Fruit fly (Drosophila melanogaster) whole organism, embryonic: ENCODE measurements around the gene orb.
A peak's percentile ranks its signal among the peaks of the same experiment; 100 is the strongest.

Source experiments
- Aef1 ChIP-seq: fragments of 200-800 bp; sonication (Bioruptor generic); IDR thresholded peaks from 3 replicates; pipeline ENCODE4 v1.3.6; 2022; ENCODE audit warnings: missing biosample characterization, missing genetic modification characterization
- Atf-2 ChIP-seq: fragments of 200-800 bp; sonication (Bioruptor generic); optimal IDR thresholded peaks from 2 replicates; lab custom pipeline; 2016; ENCODE audit warnings: missing biosample characterization, missing genetic modification characterization
- B-H2 ChIP-seq: fragments of 200-800 bp; sonication (Bioruptor generic); optimal IDR thresholded peaks from 2 replicates; lab custom pipeline; 2018; ENCODE audit warnings: missing biosample characterization, mild to moderate bottlenecking, missing genetic modification characterization
- CG11085 ChIP-seq: fragments of 200-800 bp; sonication (Bioruptor generic); IDR thresholded peaks from 2 replicates; pipeline ENCODE4 v1.3.6; 2022; ENCODE audit warnings: missing biosample characterization, missing genetic modification characterization
- CG11456 ChIP-seq: fragments of 200-800 bp; sonication (Bioruptor generic); IDR thresholded peaks from 3 replicates; pipeline ENCODE4 v1.3.6; 2022; ENCODE audit warnings: missing biosample characterization, missing genetic modification characterization
- CG11695 ChIP-seq: fragments of 200-800 bp; sonication (Bioruptor generic); IDR thresholded peaks from 3 replicates; pipeline ENCODE4 v1.3.6; 2022; ENCODE audit warnings: missing biosample characterization, missing genetic modification characterization
- CG12236 ChIP-seq: fragments of 200-800 bp; sonication (Bioruptor generic); optimal IDR thresholded peaks from 2 replicates; lab custom pipeline; 2016; ENCODE audit warnings: missing biosample characterization, missing genetic modification characterization
- CG13624 ChIP-seq: fragments of 200-800 bp; sonication (Bioruptor generic); optimal IDR thresholded peaks from 2 replicates; lab custom pipeline; 2016; ENCODE audit warnings: missing biosample characterization, missing genetic modification characterization
- CG15696 ChIP-seq: fragments of 200-800 bp; sonication (Bioruptor generic); optimal IDR thresholded peaks from 2 replicates; lab custom pipeline; 2019; ENCODE audit warnings: missing biosample characterization, mild to moderate bottlenecking, missing genetic modification characterization, moderate library complexity
- CG17186 ChIP-seq: fragments of 200-800 bp; sonication (Bioruptor generic); optimal IDR thresholded peaks from 3 replicates; lab custom pipeline; 2017; ENCODE audit warnings: missing biosample characterization, missing genetic modification reagents, missing genetic modification characterization
- CG17802 ChIP-seq: fragments of 200-800 bp; sonication (Bioruptor generic); optimal IDR thresholded peaks from 2 replicates; lab custom pipeline; 2018; ENCODE audit warnings: missing biosample characterization, mild to moderate bottlenecking, missing genetic modification characterization, moderate library complexity
- CG18262 ChIP-seq: fragments of 200-800 bp; optimal IDR thresholded peaks from 3 replicates; lab custom pipeline; 2019; ENCODE audit warnings: missing biosample characterization, mild to moderate bottlenecking, missing genetic modification characterization, moderate library complexity
- CG33213 ChIP-seq: fragments of 200-800 bp; sonication (Bioruptor generic); optimal IDR thresholded peaks from 3 replicates; lab custom pipeline; 2016; ENCODE audit warnings: missing biosample characterization, missing genetic modification characterization
- CG33557 ChIP-seq: fragments of 200-800 bp; sonication (Bioruptor generic); optimal IDR thresholded peaks from 2 replicates; lab custom pipeline; 2019; ENCODE audit warnings: missing biosample characterization, mild to moderate bottlenecking, missing genetic modification characterization, moderate library complexity
- CG34224 ChIP-seq: fragments of 200-800 bp; sonication (Bioruptor generic); IDR thresholded peaks from 3 replicates; pipeline ENCODE4 v1.3.6; 2022; ENCODE audit warnings: missing biosample characterization, missing genetic modification characterization; ENCODE audit not compliant: partially characterized antibody
- CG4730 ChIP-seq: fragments of 200-800 bp; sonication (Bioruptor generic); IDR thresholded peaks from 2 replicates; pipeline ENCODE4 v1.3.6; 2022; ENCODE audit warnings: missing biosample characterization, missing genetic modification characterization
- CG5245 ChIP-seq: fragments of 200-800 bp; sonication (Bioruptor generic); optimal IDR thresholded peaks from 3 replicates; lab custom pipeline; 2016; ENCODE audit warnings: missing biosample characterization, missing genetic modification characterization
- CG6254 ChIP-seq: fragments of 200-800 bp; sonication (Bioruptor generic); optimal IDR thresholded peaks from 3 replicates; lab custom pipeline; 2017; ENCODE audit warnings: mild to moderate bottlenecking, missing biosample characterization, missing genetic modification reagents, missing genetic modification characterization
- CG7372 ChIP-seq: fragments of 200-800 bp; sonication (Bioruptor generic); IDR thresholded peaks from 2 replicates; pipeline ENCODE4 v1.3.6; 2022; ENCODE audit warnings: missing biosample characterization, missing genetic modification characterization
- D19A ChIP-seq: fragments of 200-800 bp; optimal IDR thresholded peaks from 3 replicates; lab custom pipeline; 2019; ENCODE audit warnings: missing biosample characterization, mild to moderate bottlenecking, missing genetic modification characterization, moderate library complexity
- Doc3 ChIP-seq: fragments of 200-800 bp; sonication (Bioruptor generic); IDR thresholded peaks from 3 replicates; pipeline ENCODE4 v1.3.6; 2022; ENCODE audit warnings: missing biosample characterization, missing genetic modification characterization; ENCODE audit not compliant: partially characterized antibody
- Fer1 ChIP-seq: fragments of 200-800 bp; sonication (Bioruptor generic); optimal IDR thresholded peaks from 2 replicates; lab custom pipeline; 2017; ENCODE audit warnings: missing biosample characterization, mild to moderate bottlenecking, missing genetic modification characterization
- Hand ChIP-seq: fragments of 200-800 bp; sonication (Bioruptor generic); optimal IDR thresholded peaks from 2 replicates; lab custom pipeline; 2017; ENCODE audit warnings: mild to moderate bottlenecking, missing biosample characterization, missing genetic modification reagents, missing genetic modification characterization
- Nf-YC ChIP-seq: fragments of 200-800 bp; optimal IDR thresholded peaks from 3 replicates; lab custom pipeline; 2019; ENCODE audit warnings: missing biosample characterization, mild to moderate bottlenecking, missing genetic modification characterization, moderate library complexity
- Ptx1 ChIP-seq: fragments of 200-800 bp; sonication (Bioruptor generic); IDR thresholded peaks from 2 replicates; pipeline ENCODE4 v1.3.6; 2022; ENCODE audit warnings: missing biosample characterization, missing genetic modification characterization
- Stat92E ChIP-seq, 3 experiments: fragments of >200 bp in 2 of 3; fragments of 200-800 bp in 1 of 3; sonication (Bioruptor generic) in 1 of 3; optimal IDR thresholded peaks; 2 replicates each; lab custom pipeline; 2017 to 2019; ENCODE audit warnings: missing biosample characterization in 3 of 3, missing genetic modification characterization in 3 of 3, mild to moderate bottlenecking in 1 of 3, moderate library complexity in 1 of 3
- TFAM ChIP-seq: fragments of 200-800 bp; sonication (Bioruptor generic); optimal IDR thresholded peaks from 2 replicates; lab custom pipeline; 2017; ENCODE audit warnings: missing biosample characterization, missing genetic modification characterization, inconsistent platforms
- ara ChIP-seq: fragments of 200-800 bp; sonication (Bioruptor generic); IDR thresholded peaks from 2 replicates; pipeline ENCODE4 v1.3.6; 2022; ENCODE audit warnings: missing biosample characterization, missing genetic modification characterization
- br ChIP-seq: fragments of >200 bp; optimal IDR thresholded peaks from 2 replicates; lab custom pipeline; 2017
- bsh ChIP-seq, 2 experiments: fragments of 200-800 bp; sonication (Bioruptor generic); optimal IDR thresholded peaks; 2 replicates each; lab custom pipeline; 2017 to 2018; ENCODE audit warnings: mild to moderate bottlenecking in 2 of 2, missing biosample characterization in 2 of 2, missing genetic modification characterization in 2 of 2, moderate library complexity in 1 of 2
- chn ChIP-seq: fragments of 200-800 bp; sonication (Bioruptor generic); optimal IDR thresholded peaks from 2 replicates; lab custom pipeline; 2016; ENCODE audit warnings: missing biosample characterization, missing genetic modification characterization
- dan ChIP-seq: fragments of 200-800 bp; sonication (Bioruptor generic); IDR thresholded peaks from 2 replicates; pipeline ENCODE4 v1.3.6; 2022; ENCODE audit warnings: missing biosample characterization, missing genetic modification characterization
- dpn ChIP-seq, 2 experiments: fragments of 200-800 bp; sonication (Bioruptor generic); optimal IDR thresholded peaks; 3 replicates each; lab custom pipeline; 2016; ENCODE audit warnings: missing biosample characterization in 2 of 2, missing genetic modification characterization in 2 of 2
- en ChIP-seq: fragments of 200-800 bp; sonication (Bioruptor generic); optimal IDR thresholded peaks from 2 replicates; lab custom pipeline; 2016; ENCODE audit warnings: missing biosample characterization, missing genetic modification characterization
- eve ChIP-seq, 2 experiments: fragments of >200 bp; optimal IDR thresholded peaks; 2 replicates each; lab custom pipeline; 2017; ENCODE audit warnings: missing biosample characterization in 2 of 2, missing genetic modification characterization in 2 of 2
- ftz-f1 ChIP-seq: fragments of 200-800 bp; sonication (Bioruptor generic); optimal IDR thresholded peaks from 2 replicates; lab custom pipeline; 2016; ENCODE audit warnings: missing biosample characterization, missing genetic modification characterization
- h ChIP-seq: fragments of >200 bp; optimal IDR thresholded peaks from 2 replicates; lab custom pipeline; 2017
- insv ChIP-seq, 2 experiments: fragments of 200-800 bp; sonication (Bioruptor generic); optimal IDR thresholded peaks; 3 replicates each; lab custom pipeline; 2016 to 2018; ENCODE audit warnings: missing biosample characterization in 2 of 2, missing genetic modification characterization in 2 of 2
- kni ChIP-seq: fragments of 200-800 bp; sonication (Bioruptor generic); optimal IDR thresholded peaks from 3 replicates; lab custom pipeline; 2017; ENCODE audit warnings: mild to moderate bottlenecking, missing biosample characterization, missing genetic modification reagents, missing genetic modification characterization
- knrl ChIP-seq: fragments of 200-800 bp; sonication (Bioruptor generic); IDR thresholded peaks from 3 replicates; pipeline ENCODE4 v1.3.6; 2022; ENCODE audit warnings: missing biosample characterization, missing genetic modification characterization; ENCODE audit not compliant: partially characterized antibody
- lbe ChIP-seq: fragments of 200-800 bp; sonication (Bioruptor generic); optimal IDR thresholded peaks from 2 replicates; lab custom pipeline; 2016; ENCODE audit warnings: missing biosample characterization, mild to moderate bottlenecking, missing genetic modification characterization
- pan ChIP-seq, 4 experiments: fragments of >200 bp in 3 of 4; fragments of 200-800 bp in 1 of 4; sonication (Bioruptor generic) in 1 of 4; optimal IDR thresholded peaks in 3 of 4; IDR thresholded peaks in 1 of 4; 2 replicates each; pipeline versions ENCODE4 v1.3.6 to Lab custom; 2017 to 2022; ENCODE audit warnings: missing biosample characterization in 2 of 4, missing genetic modification characterization in 2 of 4, mixed read lengths in 1 of 4
- schlank ChIP-seq: fragments of 200-800 bp; sonication (Bioruptor generic); optimal IDR thresholded peaks from 2 replicates; lab custom pipeline; 2018; ENCODE audit warnings: missing biosample characterization, mild to moderate bottlenecking, missing genetic modification characterization
- scrt ChIP-seq: fragments of 200-800 bp; sonication (Bioruptor generic); optimal IDR thresholded peaks from 2 replicates; lab custom pipeline; 2018; ENCODE audit warnings: missing biosample characterization, mild to moderate bottlenecking, missing genetic modification characterization, moderate library complexity
- sens ChIP-seq: fragments of 200-800 bp; sonication (Bioruptor generic); peaks from one replicate; lab custom pipeline; 2016; ENCODE audit warnings: missing biosample characterization, missing genetic modification characterization
- shn ChIP-seq: fragments of 200-800 bp; sonication (Bioruptor generic); optimal IDR thresholded peaks from 3 replicates; lab custom pipeline; 2016; ENCODE audit warnings: missing biosample characterization, missing genetic modification characterization
- tx ChIP-seq: fragments of 200-800 bp; sonication (Bioruptor generic); optimal IDR thresholded peaks from 2 replicates; lab custom pipeline; 2016; ENCODE audit warnings: missing biosample characterization, missing genetic modification characterization
- usp ChIP-seq: fragments of >200 bp; optimal IDR thresholded peaks from 2 replicates; lab custom pipeline; 2017; ENCODE audit warnings: missing biosample characterization, missing genetic modification characterization
- wor ChIP-seq: fragments of 200-800 bp; sonication (Bioruptor generic); IDR thresholded peaks from 2 replicates; pipeline ENCODE4 v1.3.6; 2022; ENCODE audit warnings: missing biosample characterization, missing genetic modification characterization
- yki ChIP-seq: fragments of >200 bp; optimal IDR thresholded peaks from 3 replicates; lab custom pipeline; 2018

orb gene

DNA sequence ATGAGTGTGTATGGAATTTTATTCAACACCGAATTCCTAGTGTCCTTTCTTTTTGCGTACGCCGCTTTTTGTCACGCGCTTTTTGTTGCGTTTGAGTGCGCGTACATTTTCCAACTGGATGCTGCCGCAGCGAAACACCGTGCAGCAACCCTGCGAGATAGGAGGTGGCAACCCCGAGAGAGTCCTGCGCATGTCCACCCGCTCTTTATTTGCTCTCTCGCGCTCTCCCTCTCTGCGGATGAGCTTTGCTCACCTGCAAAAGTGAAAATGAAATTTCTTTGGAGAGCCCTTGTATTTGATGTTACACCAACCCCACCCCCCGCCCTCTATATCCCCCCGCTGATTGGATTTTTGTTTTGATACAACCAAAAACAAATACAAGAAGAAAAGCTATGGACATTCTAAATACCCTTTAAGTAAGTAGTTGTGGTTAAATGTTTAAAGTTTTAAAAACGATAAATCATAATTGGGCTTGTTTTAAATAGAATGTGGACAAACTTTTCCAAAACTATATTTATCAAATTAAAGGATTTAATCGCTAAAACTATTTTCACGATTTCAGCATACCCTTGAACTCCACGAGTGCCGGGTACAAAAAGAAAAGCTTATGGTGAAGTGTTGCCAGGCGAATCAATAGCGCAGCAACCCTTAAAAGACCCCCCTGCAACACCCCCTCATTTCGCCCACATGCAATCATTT lies 40.6 kb downstream of the orb start (continued):
- TF ChIP-seq knrl (GFP tag; lab: Robert Waterston, UW) (no peak), CG18262 (tag; lab: Kevin White, UChicago) (peak; percentile 78), Aef1 (peak; percentile 61), bsh (GFP tag; optimal IDR thresholded peaks at IDR 0.05; lab: Kevin White, UChicago) (peak in 1 of 2 experiments; percentile 65), dan (GFP tag; lab: Robert Waterston, UW) (no peak), Stat92E (GFP tag; optimal IDR thresholded peaks at IDR 0.05; lab: Kevin White, UChicago) (no peak), yki (lab: Kevin White, UChicago) (no peak), kni (GFP tag; lab: Kevin White, UChicago) (no peak), CG34224 (GFP tag; lab: Robert Waterston, UW) (no peak), Nf-YC (tag; lab: Kevin White, UChicago) (no peak), shn (no peak), CG17802 (tag; lab: Kevin White, UChicago) (no peak), TFAM (GFP tag; lab: Kevin White, UChicago) (no peak), CG17186 (GFP tag; lab: Kevin White, UChicago) (no peak), Doc3 (GFP tag; lab: Robert Waterston, UW) (no peak), CG6254 (GFP tag; lab: Kevin White, UChicago) (peak; percentile 13), Atf-2 (GFP tag; lab: Kevin White, UChicago) (no peak), CG11695 (GFP tag; lab: Robert Waterston, UW) (peak; percentile 70; the same call in 2 of the 3 replicates), CG13624 (GFP tag; lab: Kevin White, UChicago) (peak; percentile 63), h (lab: Kevin White, UChicago) (no peak), CG15696 (no peak), CG11085 (GFP tag; lab: Robert Waterston, UW) (0 out of 2 replicates have a peak, but pooled peaks have one; percentile 10), en (GFP tag; lab: Kevin White, UChicago) (no peak), pan (optimal IDR thresholded peaks at IDR 0.05; lab: Kevin White, UChicago) (no peak), pan (GFP tag; optimal IDR thresholded peaks at IDR 0.05 in 1 of 2, IDR thresholded peaks at IDR 0.05 in 1 of 2) (peak in 1 of 2 experiments; percentile 86), eve (GFP tag; optimal IDR thresholded peaks at IDR 0.05; lab: Kevin White, UChicago) (peak in 1 of 2 experiments; percentile 37), ara (peak; percentile 60; the same call in 1 of the 2 replicates), CG7372 (peak; percentile 45; the same call in 1 of the 2 replicates), CG12236 (GFP tag; lab: Kevin White, UChicago) (no peak), scrt (GFP tag; lab: Kevin White, UChicago) (peak; percentile 70), Hand (GFP tag; lab: Kevin White, UChicago) (peak; percentile 31), dpn (GFP tag; optimal IDR thresholded peaks at IDR 0.05; lab: Kevin White, UChicago) (peak in 1 of 2 experiments; percentile 45), usp (GFP tag; lab: Kevin White, UChicago) (no peak), B-H2 (GFP tag; lab: Kevin White, UChicago) (no peak), D19A (tag; lab: Kevin White, UChicago) (peak; percentile 70), sens (GFP tag; lab: Kevin White, UChicago) (peak; percentile 94), Fer1 (GFP tag; lab: Kevin White, UChicago) (peak; percentile 88), Ptx1 (GFP tag; lab: Robert Waterston, UW) (peak; percentile 78), lbe (GFP tag; lab: Kevin White, UChicago) (no peak), CG11456 (GFP tag; lab: Robert Waterston, UW) (0 out of 3 replicates have a peak, but pooled peaks have one; percentile 10), CG33557 (GFP tag; lab: Kevin White, UChicago) (no peak), schlank (tag; lab: Kevin White, UChicago) (peak; percentile 43), ftz-f1 (GFP tag; lab: Kevin White, UChicago) (no peak), insv (GFP tag; optimal IDR thresholded peaks at IDR 0.05; lab: Kevin White, UChicago) (no peak), CG4730 (GFP tag; lab: Robert Waterston, UW) (peak; percentile 62), CG33213 (GFP tag; lab: Kevin White, UChicago) (peak; percentile 35), chn (GFP tag; lab: Kevin White, UChicago) (no peak), br (lab: Kevin White, UChicago) (no peak), tx (GFP tag; lab: Kevin White, UChicago) (peak; percentile 29), CG5245 (GFP tag; lab: Kevin White, UChicago) (peak; percentile 36), wor (peak; percentile 56; the same call in 1 of the 2 replicates)
